Fruit fly (Drosophila melanogaster): ENCODE measurements around the gene CG4393.

DNA sequence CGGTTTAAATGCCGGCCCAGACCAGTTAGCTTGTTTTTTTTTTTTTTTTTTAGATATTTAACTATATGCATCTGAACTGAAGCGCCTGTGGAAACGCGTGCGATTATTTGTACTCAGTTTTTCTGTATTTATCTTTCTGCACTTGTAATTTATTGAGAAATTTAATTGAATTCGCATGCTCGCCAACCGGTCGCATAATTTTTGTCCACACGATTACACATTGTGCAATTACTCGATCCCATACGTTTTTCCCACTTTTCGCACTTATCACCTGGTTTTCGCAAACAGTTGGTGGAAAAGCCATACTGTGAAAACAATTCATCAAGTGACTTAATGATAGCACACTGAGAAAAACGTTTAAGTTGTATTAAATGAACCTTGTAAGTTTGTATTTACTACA, 12.0 kb downstream of the CG4393 start, which contains the start of gene CG42827:
- TF ChIP-seq Dll (optimal IDR thresholded peaks at IDR 0.05): no peak
- TF ChIP-seq EcR (GFP tag; optimal IDR thresholded peaks at IDR 0.05): no peak
- no peak for TF ChIP-seq pan (optimal IDR thresholded peaks at IDR 0.05)
- no peak for TF ChIP-seq usp (GFP tag; optimal IDR thresholded peaks at IDR 0.05)
- no peak for TF ChIP-seq CG8478 (optimal IDR thresholded peaks at IDR 0.05)
- no peak for TF ChIP-seq psq (optimal IDR thresholded peaks at IDR 0.05)

Measured in whole organism.